Worm (Caenorhabditis elegans) whole organism, dauer: ENCODE results near the gene R10E4.3.

Experiments used
- unc-62 ChIP-seq: sonication (generic microtip); optimal IDR thresholded peaks from 2 replicates; lab custom pipeline; 2017; ENCODE audit warnings: missing biosample characterization, missing genetic modification reagents, missing genetic modification characterization

Gene R10E4.3

DNA sequence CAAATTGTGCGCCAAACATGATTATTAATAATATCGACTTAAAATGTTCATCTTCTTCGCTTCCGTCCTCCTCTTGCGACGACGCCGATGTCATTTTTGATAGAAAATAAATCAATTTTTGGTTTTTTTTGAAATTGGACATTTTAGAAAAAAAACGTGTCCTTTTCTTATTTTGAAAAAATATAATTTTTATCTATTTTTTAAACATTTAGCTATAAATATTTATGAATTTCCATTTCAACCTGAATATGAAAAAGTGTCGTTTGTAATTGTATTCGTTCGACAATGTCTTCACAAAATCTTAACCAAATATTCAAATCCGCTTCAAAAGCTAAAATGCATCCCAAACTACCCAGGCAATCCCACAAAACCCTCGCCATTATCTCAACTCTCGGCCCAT, at the start of gene R10E4.3:
TSS of gene R10E4.3 (minus strand) at position 101 of the 400 bp plus-strand sequence.
- no peak for TF ChIP-seq unc-62 (GFP tag; lab: Kevin White, UChicago)

DNA sequence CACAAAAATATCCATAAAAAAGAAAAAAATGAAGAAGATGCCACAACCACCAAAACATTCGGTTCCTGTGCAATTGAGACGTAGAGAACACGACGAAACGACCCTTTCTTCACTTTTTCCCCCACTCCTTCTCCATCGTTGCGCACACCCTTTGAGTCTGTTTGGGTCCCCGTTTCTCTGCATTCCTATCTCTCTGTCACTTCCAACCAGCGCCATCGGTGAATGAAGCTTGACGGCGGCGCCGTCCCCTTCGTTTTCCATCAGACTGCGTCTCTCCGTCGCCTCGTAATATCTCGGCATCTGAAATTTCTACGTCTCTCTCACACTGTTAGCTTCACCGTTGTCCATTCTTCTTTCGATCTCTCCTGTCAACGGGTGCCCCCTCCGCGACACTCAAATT, 48.3 kb upstream of the R10E4.3 start:
- TF ChIP-seq unc-62 (GFP tag; lab: Kevin White, UChicago) = no peak

DNA sequence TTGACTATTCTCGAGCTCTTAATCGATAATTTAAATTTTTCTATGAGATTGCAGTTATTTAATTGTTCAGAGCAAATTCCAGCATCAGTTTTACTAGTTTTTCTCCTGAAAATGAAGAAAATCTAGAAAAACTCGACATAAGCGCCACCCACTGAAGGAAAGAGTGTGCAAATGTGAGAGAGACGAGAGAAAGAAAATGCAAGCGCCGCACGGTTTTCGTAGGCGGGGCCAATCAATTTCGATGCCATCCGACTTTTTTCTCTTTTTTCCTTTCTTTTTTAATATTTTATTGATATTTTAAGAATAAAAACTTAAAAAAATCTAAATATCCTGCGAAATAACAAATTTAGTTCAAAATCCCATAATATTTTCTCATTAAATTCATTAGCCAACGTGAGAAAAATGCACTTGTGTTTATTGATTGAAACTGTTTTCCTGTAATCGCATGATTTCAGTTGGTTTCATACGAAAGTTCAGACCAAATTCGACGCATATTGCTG, 45.3 kb upstream of the R10E4.3 start, which contains the start of gene cdk-12:
TSS of gene cdk-12 (plus strand) at position 450 of the 500 bp plus-strand sequence.
- TF ChIP-seq unc-62 (GFP tag; lab: Kevin White, UChicago) = no peak

DNA sequence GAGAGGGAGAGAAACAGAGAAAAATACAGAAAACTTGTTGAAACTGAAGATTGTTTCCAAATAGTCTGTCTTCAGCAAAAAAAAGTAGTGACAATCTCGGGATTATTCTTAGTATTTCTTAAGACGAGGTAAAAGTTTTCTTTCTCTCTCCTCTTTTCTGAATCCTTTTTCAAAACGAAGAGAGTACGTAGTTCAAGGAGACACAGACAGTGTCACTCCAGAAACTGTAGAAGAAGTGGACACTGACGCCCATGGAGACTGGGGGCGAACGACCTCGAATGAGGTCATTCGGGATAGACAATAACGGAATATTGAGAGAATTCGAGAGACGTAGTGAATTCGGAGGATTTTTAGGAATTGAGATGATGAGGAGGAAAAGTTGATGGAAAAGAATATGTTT, 43.7 kb upstream of the R10E4.3 start, which contains the start of gene gly-6:
TSS of gene gly-6 (minus strand) at position 245 of the 400 bp plus-strand sequence.
- no peak for TF ChIP-seq unc-62 (GFP tag; lab: Kevin White, UChicago)

DNA sequence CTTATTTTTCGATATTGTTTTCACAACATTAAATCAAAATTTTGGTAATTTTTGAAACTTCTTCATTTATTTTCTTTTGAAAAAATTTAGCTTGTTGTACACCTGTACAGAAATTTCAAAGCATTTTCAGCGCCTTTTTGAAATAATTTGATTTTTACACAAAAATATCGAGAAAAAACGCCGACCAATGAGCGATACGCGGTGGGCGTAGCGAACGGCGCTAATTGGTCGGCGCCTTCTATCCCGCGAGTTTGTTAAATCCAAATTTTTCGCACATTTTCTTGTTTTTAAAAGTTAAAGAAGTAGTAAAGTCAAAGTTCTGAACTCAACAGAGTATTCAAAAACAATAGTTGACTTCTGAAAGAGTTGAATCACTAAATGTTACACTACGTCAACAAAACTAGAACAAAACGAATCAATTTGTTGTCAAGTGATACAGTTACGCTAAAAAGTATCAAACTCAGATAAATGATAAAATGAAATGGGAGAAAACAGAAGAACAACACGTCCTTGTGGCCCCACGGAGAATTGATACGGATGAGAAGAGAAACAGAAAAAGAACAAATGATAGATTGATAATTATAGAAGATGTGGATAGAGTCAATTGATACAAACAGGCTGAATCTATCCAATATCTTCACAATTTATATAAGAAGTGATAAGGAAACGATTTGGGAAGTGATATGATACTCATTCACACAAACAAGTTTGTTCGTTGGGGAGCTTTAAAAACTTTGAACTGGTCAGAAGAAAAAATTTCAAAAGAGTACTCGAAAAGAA, 41.1 kb upstream of the R10E4.3 start:
- TF ChIP-seq unc-62 (GFP tag; lab: Kevin White, UChicago) = no peak

DNA sequence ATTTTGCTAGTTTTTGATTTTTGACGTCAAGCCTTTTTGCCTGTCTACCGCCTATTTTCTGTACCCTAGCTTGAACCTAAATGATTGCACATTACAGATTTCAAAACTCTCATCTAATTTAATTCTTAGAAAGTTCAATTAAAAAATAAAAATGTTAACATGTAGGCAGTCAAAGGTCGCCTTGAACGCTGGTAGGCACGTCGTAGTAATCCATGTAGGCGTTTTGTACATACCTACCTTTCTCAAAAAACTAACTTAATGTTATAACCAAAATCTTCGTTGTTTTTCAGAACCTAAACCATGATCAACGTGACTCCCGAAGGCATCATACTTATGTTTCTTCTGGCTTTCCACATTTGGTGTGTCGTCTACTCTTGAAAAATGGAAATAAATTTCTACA, 36.6 kb upstream of the R10E4.3 start, which contains the start of gene H38K22.9:
TSS of gene H38K22.9 (plus strand) at position 301 of the 400 bp plus-strand sequence.
- TF ChIP-seq unc-62 (GFP tag; lab: Kevin White, UChicago) = no peak

DNA sequence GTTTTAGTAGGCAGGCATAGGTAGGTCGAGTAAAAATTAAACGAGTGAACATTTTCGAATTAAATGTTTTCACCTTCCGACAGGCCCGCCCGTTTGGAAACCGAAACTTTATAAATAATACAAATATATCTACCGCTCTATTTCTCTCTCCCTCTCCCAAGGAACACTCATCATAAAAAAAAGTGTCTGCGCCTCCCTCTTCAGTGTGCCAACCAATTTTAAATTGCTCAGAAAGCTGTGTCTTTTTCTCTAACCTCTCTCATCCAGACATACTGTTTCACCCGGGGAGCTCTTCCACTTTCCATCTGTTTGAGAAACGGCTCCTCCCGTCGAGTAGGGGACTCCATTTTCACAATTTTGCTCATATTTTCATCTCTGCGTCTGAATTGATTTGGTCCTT, 35.8 kb upstream of the R10E4.3 start:
- no peak for TF ChIP-seq unc-62 (GFP tag; lab: Kevin White, UChicago)

DNA sequence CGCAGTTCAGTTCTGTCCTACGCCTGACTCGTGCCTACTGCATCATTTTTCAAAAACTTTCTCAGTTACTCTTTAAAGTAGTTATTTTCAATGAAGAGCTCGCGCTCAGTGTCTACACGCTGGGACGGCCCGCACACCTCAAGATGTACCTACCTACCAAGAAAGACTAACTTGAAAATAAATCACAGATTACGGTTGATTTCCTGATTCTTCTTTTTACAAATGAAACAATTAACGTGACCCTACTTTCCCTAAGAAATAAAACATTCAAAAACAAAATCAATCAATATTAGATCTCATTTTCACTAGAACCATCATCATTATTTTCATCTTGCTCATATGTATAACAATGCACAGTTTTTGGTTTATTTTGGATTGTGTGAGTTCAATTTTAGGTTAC, 34.1 kb upstream of the R10E4.3 start, which contains the start of gene H38K22.7:
TSS of gene H38K22.7 (plus strand) at position 301 of the 400 bp plus-strand sequence.
- no peak for TF ChIP-seq unc-62 (GFP tag; lab: Kevin White, UChicago)

DNA sequence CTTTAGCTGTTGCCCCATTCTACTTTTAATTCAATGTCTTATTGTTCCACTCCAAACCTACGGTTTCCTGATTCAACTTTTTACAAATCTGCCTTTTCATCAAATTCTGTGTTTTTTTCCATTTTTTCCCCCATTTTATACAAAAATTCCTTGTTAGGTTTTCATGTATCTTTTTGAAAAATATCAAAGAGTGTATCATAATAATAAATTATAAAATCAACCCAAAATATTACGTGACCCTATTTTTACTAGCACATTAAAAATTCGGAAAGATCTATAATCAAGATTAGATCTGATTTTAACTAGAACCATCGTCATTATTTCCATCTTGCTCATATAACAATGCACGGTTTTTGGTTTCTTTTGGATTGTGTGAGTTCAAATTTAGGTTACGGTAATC, 32.8 kb upstream of the R10E4.3 start, which contains the start of gene H38K22.6:
TSS of gene H38K22.6 (plus strand) at position 301 of the 400 bp plus-strand sequence.
- no peak for TF ChIP-seq unc-62 (GFP tag; lab: Kevin White, UChicago)

DNA sequence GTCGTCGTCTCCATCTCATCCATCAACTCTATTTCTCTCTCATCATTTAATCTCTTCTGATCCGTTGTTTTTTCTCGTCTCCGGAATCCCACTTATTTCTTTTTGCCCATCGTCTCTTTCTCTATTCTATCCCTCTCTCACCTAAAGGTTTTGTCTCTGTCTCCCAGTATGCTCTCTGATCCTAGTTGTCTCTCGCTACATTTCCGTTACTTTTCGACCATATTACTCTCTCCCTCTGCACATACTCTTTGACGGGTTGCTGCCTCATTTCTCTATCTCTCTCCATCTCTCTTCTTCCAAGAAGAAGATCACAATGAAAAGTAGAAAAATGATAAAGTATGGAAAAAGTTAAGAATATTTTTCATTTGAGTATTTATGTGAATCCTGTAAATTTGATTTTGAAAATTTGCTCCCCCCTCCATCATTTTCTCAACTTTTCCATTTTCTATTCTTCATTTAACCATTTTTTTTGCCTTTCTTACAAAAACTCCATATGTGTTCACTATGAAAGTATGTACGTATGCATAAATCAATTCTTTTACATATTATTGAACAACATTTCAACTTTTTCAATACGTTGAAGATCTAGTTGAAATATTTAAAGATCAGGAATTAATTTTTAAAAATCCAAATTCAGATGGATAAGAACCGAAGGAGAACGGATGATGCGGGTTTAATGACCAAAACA, 29.9 kb upstream of the R10E4.3 start, which contains the start of gene tag-131:
TSS of gene tag-131 (plus strand) at position 638 of the 688 bp plus-strand sequence.
- TF ChIP-seq unc-62 (GFP tag; lab: Kevin White, UChicago) = no peak

DNA sequence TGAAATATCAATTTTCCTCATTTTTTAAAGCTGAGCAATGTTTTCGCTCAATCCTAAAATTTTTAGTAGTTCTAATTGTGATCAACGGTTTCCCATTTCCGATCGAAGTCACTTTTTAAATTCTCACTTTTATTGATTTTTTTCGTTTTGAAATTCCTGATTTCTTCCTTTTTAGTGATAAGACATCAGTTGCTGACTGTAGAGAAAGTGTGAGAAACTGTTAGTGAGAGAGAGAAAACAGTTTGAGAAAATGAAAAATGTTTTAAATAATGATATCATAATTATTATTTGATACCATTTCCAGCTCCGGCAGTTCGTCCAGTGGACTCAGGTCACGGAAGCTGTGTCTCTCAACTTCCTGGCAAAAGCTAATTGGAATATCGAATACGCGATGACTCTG, 27.2 kb upstream of the R10E4.3 start:
- TF ChIP-seq unc-62 (GFP tag; lab: Kevin White, UChicago) = no peak

DNA sequence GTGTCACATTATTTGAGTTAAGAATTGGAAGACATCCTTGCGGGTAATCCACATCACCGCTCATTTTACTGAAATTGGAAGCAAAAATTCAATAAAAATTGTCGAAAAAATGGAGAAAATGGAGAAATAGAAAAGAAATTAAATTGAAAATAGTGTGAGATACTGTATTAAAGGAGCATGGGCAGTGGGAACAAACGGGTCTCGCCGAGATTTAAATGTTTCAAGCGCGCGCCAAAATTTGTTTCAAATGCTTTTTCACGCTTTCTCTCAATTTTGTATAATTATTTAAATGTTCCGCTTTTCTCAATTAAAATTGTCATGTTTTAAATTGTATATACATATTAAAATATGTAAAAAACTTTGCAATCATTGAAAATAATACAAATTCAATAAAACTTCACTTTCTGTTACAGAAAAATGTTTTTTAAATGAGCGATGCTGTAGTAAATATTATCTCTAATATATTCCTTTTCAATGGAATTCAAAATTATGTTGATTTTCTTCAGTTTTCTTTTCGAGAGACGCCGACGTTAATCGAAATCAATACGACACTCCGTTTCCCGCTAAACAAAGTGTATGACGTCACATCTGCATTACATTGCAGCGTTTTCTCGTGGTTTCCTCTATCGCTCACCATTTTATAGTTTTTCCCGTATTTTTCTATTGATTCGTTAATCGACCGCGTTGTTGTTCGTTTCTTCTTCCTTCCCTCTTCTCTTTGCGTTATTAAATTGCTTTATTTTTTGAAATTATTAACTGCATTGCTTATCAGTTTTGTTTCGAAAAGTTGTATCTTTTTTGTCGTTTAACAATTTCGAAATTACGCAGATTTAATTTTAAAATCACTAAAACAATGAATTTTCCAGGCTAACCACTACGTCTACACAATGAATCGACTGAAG, 26.0 kb upstream of the R10E4.3 start, which contains the start of the genes evl-14 and dcn-1:
TSS of gene evl-14 (minus strand) at position 68 of the 902 bp plus-strand sequence.
TSS of gene dcn-1 (plus strand) at position 852 of the 902 bp plus-strand sequence.
- TF ChIP-seq unc-62 (GFP tag; lab: Kevin White, UChicago) = no peak

DNA sequence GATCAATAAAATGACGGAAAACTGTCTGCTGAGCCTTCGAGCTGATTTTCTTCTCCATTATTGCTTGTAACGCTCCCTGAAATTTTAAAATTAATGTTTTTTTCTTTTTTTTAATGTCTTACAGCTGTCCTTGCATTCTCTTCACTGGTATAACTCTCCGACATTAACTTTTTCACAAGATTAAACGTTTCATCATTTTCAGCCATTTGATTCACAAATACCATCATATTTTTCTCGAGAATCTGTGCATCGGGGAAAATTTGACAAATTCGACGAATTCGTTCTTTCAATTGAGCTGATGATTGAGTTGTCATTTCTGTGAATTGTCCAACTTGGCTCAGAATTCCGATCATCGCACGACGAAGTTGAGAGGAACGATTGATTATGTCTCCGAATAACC, 22.0 kb upstream of the R10E4.3 start:
- TF ChIP-seq unc-62 (GFP tag; lab: Kevin White, UChicago) = no peak

DNA sequence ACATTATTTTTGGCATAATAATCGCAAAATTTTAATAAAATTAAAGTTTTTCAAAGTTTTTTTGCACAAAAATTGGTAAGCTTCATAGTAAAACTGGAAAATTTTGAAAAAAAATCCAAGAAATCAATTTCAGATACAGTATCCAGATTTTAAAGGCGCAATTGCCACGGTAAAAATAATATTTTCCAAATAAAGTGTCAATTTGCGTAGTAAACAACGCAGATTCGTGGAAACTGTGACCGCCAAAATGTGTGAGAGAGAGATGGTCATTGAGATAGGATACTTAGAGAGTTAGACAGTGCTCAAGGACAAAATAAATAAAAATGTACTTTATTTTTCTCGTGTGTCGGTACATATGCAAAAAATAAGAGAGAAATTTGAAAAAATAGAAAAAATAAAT, 15.5 kb upstream of the R10E4.3 start:
- TF ChIP-seq unc-62 (GFP tag; lab: Kevin White, UChicago) = no peak

DNA sequence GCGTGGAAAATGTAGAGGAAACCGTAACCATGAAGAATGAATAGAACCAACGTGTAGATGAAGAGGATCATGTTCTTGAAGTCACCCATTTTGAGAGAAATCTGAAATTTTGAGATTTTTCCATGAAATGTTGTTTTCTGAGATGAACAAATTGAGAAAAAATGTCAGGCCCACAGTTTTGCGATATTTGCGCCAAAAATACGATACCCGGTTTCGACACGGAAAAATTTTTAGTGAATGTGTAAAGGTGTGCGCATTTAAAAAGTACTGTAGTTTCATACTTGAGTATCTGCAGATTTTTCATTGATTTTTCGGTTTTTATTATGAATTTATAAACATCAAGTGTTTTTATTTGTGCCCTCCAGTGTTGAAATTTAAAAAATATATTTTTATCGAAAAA, 15.0 kb upstream of the R10E4.3 start, which contains the start of gene R10E4.9:
TSS of gene R10E4.9 (minus strand) at position 101 of the 400 bp plus-strand sequence.
- no peak for TF ChIP-seq unc-62 (GFP tag; lab: Kevin White, UChicago)
